Worm (Caenorhabditis elegans): ENCODE data around the gene coh-4.

coh-4 gene

DNA sequence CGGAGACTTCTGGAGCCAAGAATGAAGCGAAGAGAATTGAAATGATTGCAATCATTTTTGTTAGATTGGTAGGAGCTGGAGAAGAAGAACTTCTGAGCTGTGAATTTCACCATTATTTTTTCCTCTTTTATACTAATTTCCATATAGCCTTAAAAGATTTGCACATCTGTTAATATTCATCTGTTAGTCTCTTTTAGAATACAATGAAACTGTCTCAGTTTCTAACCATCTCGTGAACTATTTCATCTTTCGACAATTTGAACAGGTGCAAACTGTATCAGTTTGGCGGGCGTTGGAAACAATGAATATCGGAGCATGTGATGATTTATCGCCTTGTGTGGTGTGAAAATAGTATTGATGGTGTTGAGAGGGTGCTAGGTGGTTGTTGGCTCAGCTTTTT is 53.0 kb downstream of the coh-4 start, which contains the start of gene phat-5:
Gene phat-5 (minus strand): TSS at position 101 of the 400 bp plus-strand sequence.
- TF ChIP-seq lin-29 (GFP tag; IDR thresholded peaks at IDR 0.05) (no peak), D1046.2 (GFP tag; IDR thresholded peaks at IDR 0.05) (no peak), jun-1 (tag; optimal IDR thresholded peaks at IDR 0.05) (no peak), ama-1 (optimal IDR thresholded peaks at IDR 0.05) (no peak), F26F4.8 (GFP tag; conservative IDR thresholded peaks at IDR 0.05) (no peak), snpc-1.2 (GFP tag; IDR thresholded peaks at IDR 0.05) (no peak), hif-1 (tag; optimal IDR thresholded peaks at IDR 0.05) (no peak), F10B5.3 (tag; optimal IDR thresholded peaks at IDR 0.05) (no peak), daf-8 (GFP tag; IDR thresholded peaks at IDR 0.05) (no peak), nhr-111 (GFP tag; optimal IDR thresholded peaks at IDR 0.05) (no peak), lin-13 (GFP tag; optimal IDR thresholded peaks at IDR 0.05) (no peak), php-3 (GFP tag; IDR thresholded peaks at IDR 0.05) (no peak), daf-19 (GFP tag; conservative IDR thresholded peaks at IDR 0.05) (no peak), nhr-42 (GFP tag; IDR thresholded peaks at IDR 0.05) (no peak), spr-3 (GFP tag; optimal IDR thresholded peaks at IDR 0.05) (no peak), nhr-6 (tag; optimal IDR thresholded peaks at IDR 0.05) (no peak), R02D3.7 (tag; optimal IDR thresholded peaks at IDR 0.05) (no peak), spr-1 (tag; optimal IDR thresholded peaks at IDR 0.05) (no peak)

ce11 chrV:4120629-4121028 is 54.8 kb downstream of the coh-4 start, which contains the start of gene T05B4.10:
T05B4.10 (minus strand) TSS chrV:4120729.
- TF ChIP-seq rbr-2 (tag; optimal IDR thresholded peaks at IDR 0.05) (no peak), php-3 (GFP tag; IDR thresholded peaks at IDR 0.05) (no peak), R02D3.7 (tag; optimal IDR thresholded peaks at IDR 0.05) (no peak), daf-16 (GFP tag; optimal IDR thresholded peaks at IDR 0.05) (no peak), daf-16 (tag; optimal IDR thresholded peaks at IDR 0.05) (no peak), daf-12 (tag; optimal IDR thresholded peaks at IDR 0.05) (no peak), mep-1 (tag; optimal IDR thresholded peaks at IDR 0.05) (no peak), zfp-3 (GFP tag; conservative IDR thresholded peaks at IDR 0.05) (no peak), lir-3 (tag; optimal IDR thresholded peaks at IDR 0.05) (no peak), lin-1 (GFP tag; IDR thresholded peaks at IDR 0.05) (no peak), ceh-62 (tag; optimal IDR thresholded peaks at IDR 0.05) (no peak), unc-130 (GFP tag; optimal IDR thresholded peaks at IDR 0.05) (no peak), Y48G9A.11 (GFP tag; IDR thresholded peaks at IDR 0.05) (no peak)

Data from whole organism, L4 larva.